Worm (Caenorhabditis elegans) whole organism, L3 larva: ENCODE data around the gene Y71H2AR.2.

ENCODE experiments used
- R02D3.7 ChIP-seq: fragments of 150-350 bp; optimal IDR thresholded peaks from 2 replicates; lab custom pipeline; 2014; ENCODE audit warnings: missing biosample characterization, missing genetic modification characterization
- aly-2 ChIP-seq: fragments of 150-350 bp; optimal IDR thresholded peaks from 2 replicates; lab custom pipeline; 2014; ENCODE audit warnings: missing biosample characterization, missing genetic modification characterization
- ama-1 ChIP-seq: fragments of 150-350 bp; optimal IDR thresholded peaks from 2 replicates; lab custom pipeline; 2018
- ceh-16 ChIP-seq: sonication (generic microtip); optimal IDR thresholded peaks from 2 replicates; lab custom pipeline; 2017; ENCODE audit warnings: missing biosample characterization, missing genetic modification characterization
- ceh-28 ChIP-seq: fragments of 150-350 bp; optimal IDR thresholded peaks from 2 replicates; lab custom pipeline; 2014; ENCODE audit warnings: missing biosample characterization, missing genetic modification reagents, missing genetic modification characterization
- ceh-82 ChIP-seq: fragments of 150-350 bp; optimal IDR thresholded peaks from 2 replicates; lab custom pipeline; 2014; ENCODE audit warnings: missing biosample characterization, missing genetic modification characterization
- ceh-9 ChIP-seq: sonication (generic microtip); optimal IDR thresholded peaks from 2 replicates; lab custom pipeline; 2018; ENCODE audit warnings: missing biosample characterization, missing genetic modification characterization
- daf-12 ChIP-seq: fragments of 150-350 bp; optimal IDR thresholded peaks from 2 replicates; lab custom pipeline; 2014; ENCODE audit warnings: missing biosample characterization, missing genetic modification reagents, missing genetic modification characterization
- egl-27 ChIP-seq: sonication (generic microtip); optimal IDR thresholded peaks from 4 replicates; lab custom pipeline; 2017; ENCODE audit warnings: missing biosample characterization, missing genetic modification reagents, missing genetic modification characterization
- egl-5 ChIP-seq: fragments of 150-350 bp; optimal IDR thresholded peaks from 2 replicates; lab custom pipeline; 2017; ENCODE audit warnings: missing biosample characterization, missing genetic modification reagents, missing genetic modification characterization, inconsistent platforms
- elt-1 ChIP-seq: fragments of 150-350 bp; optimal IDR thresholded peaks from 2 replicates; lab custom pipeline; 2014; ENCODE audit warnings: missing biosample characterization, missing genetic modification characterization
- elt-2 ChIP-seq: sonication (generic microtip); optimal IDR thresholded peaks from 2 replicates; lab custom pipeline; 2016; ENCODE audit warnings: missing genetic modification reagents, mild to moderate bottlenecking, missing genetic modification characterization, missing compliant biosample characterization
- elt-3 ChIP-seq, 3 experiments: fragments of 150-350 bp in 1 of 3; sonication (generic microtip) in 2 of 3; optimal IDR thresholded peaks; 2 replicates in 2 of 3; 4 replicates in 1 of 3; lab custom pipeline; 2014 to 2017; ENCODE audit warnings: missing biosample characterization in 3 of 3, missing genetic modification characterization in 3 of 3
- eor-1 ChIP-seq, 2 experiments: fragments of 150-350 bp; optimal IDR thresholded peaks; 2 replicates each; lab custom pipeline; 2014 to 2018; ENCODE audit warnings: missing biosample characterization in 2 of 2, missing genetic modification characterization in 2 of 2
- fkh-10 ChIP-seq: sonication (generic microtip); optimal IDR thresholded peaks from 2 replicates; lab custom pipeline; 2017; ENCODE audit warnings: missing biosample characterization, missing genetic modification reagents, missing genetic modification characterization
- fkh-2 ChIP-seq: fragments of 150-350 bp; optimal IDR thresholded peaks from 2 replicates; lab custom pipeline; 2014; ENCODE audit warnings: missing biosample characterization, missing genetic modification reagents, missing genetic modification characterization
- fos-1 ChIP-seq: fragments of 150-350 bp; optimal IDR thresholded peaks from 2 replicates; lab custom pipeline; 2014; ENCODE audit warnings: missing biosample characterization, missing genetic modification characterization
- jun-1 ChIP-seq: fragments of 150-350 bp; optimal IDR thresholded peaks from 2 replicates; lab custom pipeline; 2014; ENCODE audit warnings: missing biosample characterization, missing genetic modification reagents, missing genetic modification characterization
- lin-15B ChIP-seq: fragments of 150-350 bp; optimal IDR thresholded peaks from 2 replicates; lab custom pipeline; 2014; ENCODE audit warnings: missing biosample characterization, missing genetic modification characterization
- lin-39 ChIP-seq: fragments of 150-350 bp; optimal IDR thresholded peaks from 2 replicates; lab custom pipeline; 2018; ENCODE audit warnings: missing biosample characterization, missing genetic modification reagents, missing genetic modification characterization
- lsy-12 ChIP-seq: sonication (generic microtip); optimal IDR thresholded peaks from 2 replicates; lab custom pipeline; 2016; ENCODE audit warnings: mild to moderate bottlenecking, missing genetic modification characterization, missing compliant biosample characterization
- mdl-1 ChIP-seq: fragments of 150-350 bp; optimal IDR thresholded peaks from 2 replicates; lab custom pipeline; 2014; ENCODE audit warnings: missing biosample characterization, missing genetic modification characterization
- nfya-1 ChIP-seq: sonication (generic microtip); optimal IDR thresholded peaks from 2 replicates; lab custom pipeline; 2017; ENCODE audit warnings: missing genetic modification characterization, mild to moderate bottlenecking, missing compliant biosample characterization, antibody characterized with exemption, moderate library complexity; ENCODE audit not compliant: insufficient read depth
- nhr-11 ChIP-seq: fragments of 150-350 bp; optimal IDR thresholded peaks from 2 replicates; lab custom pipeline; 2014; ENCODE audit warnings: missing biosample characterization, missing genetic modification characterization
- nhr-12 ChIP-seq: fragments of 150-350 bp; optimal IDR thresholded peaks from 2 replicates; lab custom pipeline; 2014; ENCODE audit warnings: missing biosample characterization, missing genetic modification characterization
- nhr-23 ChIP-seq: fragments of 150-350 bp; optimal IDR thresholded peaks from 2 replicates; lab custom pipeline; 2014; ENCODE audit warnings: missing biosample characterization, missing genetic modification reagents, missing genetic modification characterization
- nhr-237 ChIP-seq: fragments of 150-350 bp; optimal IDR thresholded peaks from 2 replicates; lab custom pipeline; 2014; ENCODE audit warnings: missing biosample characterization, missing genetic modification characterization
- nhr-25 ChIP-seq: sonication (generic microtip); optimal IDR thresholded peaks from 2 replicates; lab custom pipeline; 2017; ENCODE audit warnings: missing biosample characterization, missing genetic modification characterization
- nhr-43 ChIP-seq: sonication (generic microtip); optimal IDR thresholded peaks from 2 replicates; lab custom pipeline; 2016; ENCODE audit warnings: mild to moderate bottlenecking, missing genetic modification characterization, missing compliant biosample characterization; ENCODE audit not compliant: poor library complexity, severe bottlenecking
- nhr-76 ChIP-seq: fragments of 150-350 bp; sonication (generic microtip); optimal IDR thresholded peaks from 5 replicates; lab custom pipeline; 2014; ENCODE audit warnings: missing biosample characterization, missing genetic modification characterization
- nhr-77 ChIP-seq: fragments of 150-350 bp; optimal IDR thresholded peaks from 2 replicates; lab custom pipeline; 2014; ENCODE audit warnings: missing biosample characterization, missing genetic modification characterization
- pha-4 ChIP-seq: fragments of 150-350 bp; optimal IDR thresholded peaks from 2 replicates; lab custom pipeline; 2014; ENCODE audit warnings: missing biosample characterization, missing genetic modification reagents, missing genetic modification characterization
- pqm-1 ChIP-seq: fragments of 150-350 bp; optimal IDR thresholded peaks from 2 replicates; lab custom pipeline; 2017; ENCODE audit warnings: missing biosample characterization, missing genetic modification characterization, inconsistent platforms
- sea-2 ChIP-seq: fragments of 150-350 bp; sonication (generic microtip); optimal IDR thresholded peaks from 4 replicates; lab custom pipeline; 2014; ENCODE audit warnings: missing biosample characterization, missing genetic modification reagents, missing genetic modification characterization
- skn-1 ChIP-seq: fragments of 150-350 bp; optimal IDR thresholded peaks from 2 replicates; lab custom pipeline; 2014; ENCODE audit warnings: missing biosample characterization, missing genetic modification characterization
- snpc-4 ChIP-seq: fragments of 150-350 bp; optimal IDR thresholded peaks from 2 replicates; lab custom pipeline; 2014; ENCODE audit warnings: missing biosample characterization, missing genetic modification characterization
- tbx-2 ChIP-seq: sonication (generic microtip); optimal IDR thresholded peaks from 2 replicates; lab custom pipeline; 2016; ENCODE audit warnings: mild to moderate bottlenecking, missing genetic modification characterization, missing compliant biosample characterization
- unc-39 ChIP-seq: sonication (generic microtip); optimal IDR thresholded peaks from 4 replicates; lab custom pipeline; 2017; ENCODE audit warnings: missing biosample characterization, missing genetic modification characterization
- unc-62 ChIP-seq: fragments of 150-350 bp; sonication (generic microtip); optimal IDR thresholded peaks from 4 replicates; lab custom pipeline; 2014; ENCODE audit warnings: missing biosample characterization, missing genetic modification reagents, missing genetic modification characterization
- zag-1 ChIP-seq: fragments of 150-350 bp; optimal IDR thresholded peaks from 2 replicates; lab custom pipeline; 2014; ENCODE audit warnings: missing biosample characterization, missing genetic modification characterization
- ztf-11 ChIP-seq: fragments of 150-350 bp; optimal IDR thresholded peaks from 2 replicates; lab custom pipeline; 2014; ENCODE audit warnings: missing biosample characterization, missing genetic modification characterization
- ztf-4 ChIP-seq: fragments of 150-350 bp; optimal IDR thresholded peaks from 2 replicates; lab custom pipeline; 2014; ENCODE audit warnings: missing biosample characterization, missing genetic modification characterization

The Y71H2AR.2 gene

DNA sequence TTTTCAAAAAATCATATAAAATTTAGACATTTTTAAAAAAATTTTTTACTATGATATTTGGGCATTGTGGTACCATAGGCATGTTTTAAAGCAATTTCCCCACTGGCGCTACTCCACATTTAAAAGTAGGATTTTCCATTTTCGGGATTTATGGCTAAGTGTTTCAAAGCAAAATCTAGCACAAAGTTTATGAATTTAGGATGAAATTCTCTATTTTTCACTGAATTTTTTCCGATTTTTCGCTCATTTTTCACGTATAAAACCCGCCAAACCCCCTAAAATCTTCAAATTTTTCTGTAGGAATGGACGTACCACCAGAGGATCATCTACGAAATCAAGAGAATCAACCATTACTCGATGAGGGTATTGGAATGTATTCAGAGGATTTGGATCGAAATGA, 21.7 kb downstream of the Y71H2AR.2 start, which contains the start of gene pipp-4P:
pipp-4P (plus strand) TSS at position 301 of the 400 bp plus-strand sequence.
- TF ChIP-seq nhr-237 (tag; lab: Kevin White, UChicago), result no peak
- TF ChIP-seq tbx-2, result no peak
- no peak for TF ChIP-seq daf-12 (tag; lab: Kevin White, UChicago)
- no peak for TF ChIP-seq ceh-28 (tag; lab: Kevin White, UChicago)
- TF ChIP-seq egl-27, result no peak
- no peak for TF ChIP-seq aly-2 (tag; lab: Kevin White, UChicago)
- TF ChIP-seq ama-1, result no peak
- TF ChIP-seq snpc-4 (tag; lab: Kevin White, UChicago), result no peak
- no peak for TF ChIP-seq sea-2
- TF ChIP-seq elt-3 (tag; optimal IDR thresholded peaks at IDR 0.05; lab: Kevin White, UChicago), result no peak
- TF ChIP-seq ceh-16 (tag; lab: Kevin White, UChicago), result no peak
- no peak for TF ChIP-seq lin-15B (tag; lab: Kevin White, UChicago)
- no peak for TF ChIP-seq fkh-10 (GFP tag; lab: Kevin White, UChicago)
- TF ChIP-seq ztf-4 (tag; lab: Kevin White, UChicago), result no peak

DNA sequence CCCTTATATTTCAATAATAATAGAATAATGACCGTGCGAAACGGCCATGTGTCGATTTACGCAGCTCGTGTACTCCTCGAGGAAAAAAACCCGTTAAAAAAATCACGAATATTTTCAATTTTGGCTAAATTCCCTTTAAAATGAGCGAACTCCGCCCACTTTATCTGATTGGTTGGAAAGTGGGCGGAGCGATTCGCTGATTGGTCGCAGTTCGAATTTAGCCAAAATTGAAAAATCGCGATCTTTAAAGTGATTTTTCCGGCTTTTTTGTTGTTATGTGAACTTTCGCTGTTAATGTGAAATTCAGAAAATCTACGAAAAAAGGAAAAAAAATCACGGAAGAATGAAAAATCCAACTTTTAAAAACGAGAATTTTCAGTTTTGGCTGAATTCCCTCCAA, 22.9 kb downstream of the Y71H2AR.2 start:
- TF ChIP-seq ztf-11 (tag; lab: Kevin White, UChicago) (no peak), nfya-1 (tag; lab: Kevin White, UChicago) (peak; percentile 77), nhr-23 (tag; lab: Kevin White, UChicago) (no peak), R02D3.7 (no peak), ceh-9 (tag; lab: Kevin White, UChicago) (no peak), sea-2 (no peak), ztf-4 (tag; lab: Kevin White, UChicago) (no peak)
- TF ChIP-seq, all 47 proteins: peak for 1

- TF ChIP-seq nhr-76 (tag; lab: Kevin White, UChicago) (no peak), ceh-82 (tag; lab: Kevin White, UChicago) (no peak), nfya-1 (tag; lab: Kevin White, UChicago) (peak; percentile 93), egl-5 (tag; lab: Kevin White, UChicago) (no peak), unc-39 (tag; lab: Kevin White, UChicago) (no peak), nhr-23 (tag; lab: Kevin White, UChicago) (peak; percentile 0), pha-4 (tag; lab: Kevin White, UChicago) (peak; percentile 48), aly-2 (tag; lab: Kevin White, UChicago) (no peak)
Observed at ce11 chrIII:2816205-2816923, 24.4 kb downstream of the Y71H2AR.2 start.

ce11 chrIII:2814919-2815554, 25.7 kb downstream of the Y71H2AR.2 start, which contains the start of gene tufm-1:
Gene tufm-1, minus strand, starts transcription at chrIII:2814969.
- TF ChIP-seq lin-39, result peak; percentile 18
- peak; percentile 37 for TF ChIP-seq egl-5 (tag; lab: Kevin White, UChicago)
- TF ChIP-seq pqm-1 (tag; lab: Kevin White, UChicago), result no peak
- no peak for TF ChIP-seq unc-62 (GFP tag; lab: Kevin White, UChicago)
- peak; percentile 23 for TF ChIP-seq skn-1 (tag; lab: Kevin White, UChicago)
- no peak for TF ChIP-seq fkh-2
- TF ChIP-seq nhr-12, result no peak
- TF ChIP-seq ceh-16 (tag; lab: Kevin White, UChicago), result no peak
- no peak for TF ChIP-seq nhr-237 (tag; lab: Kevin White, UChicago)
- no peak for TF ChIP-seq sea-2
- TF ChIP-seq zag-1 (tag; lab: Kevin White, UChicago), result no peak
- TF ChIP-seq elt-2 (tag; lab: Kevin White, UChicago), result peak; percentile 48
- TF ChIP-seq nhr-77 (tag; lab: Kevin White, UChicago), result no peak
- no peak for TF ChIP-seq nhr-76 (tag; lab: Kevin White, UChicago)
- no peak for TF ChIP-seq mdl-1 (tag; lab: Kevin White, UChicago)
- no peak for TF ChIP-seq jun-1 (tag; lab: Kevin White, UChicago)
- no peak for TF ChIP-seq ztf-4 (tag; lab: Kevin White, UChicago)
- TF ChIP-seq nhr-11 (tag; lab: Kevin White, UChicago), result no peak
- no peak for TF ChIP-seq elt-1 (tag; lab: Kevin White, UChicago)
- no peak for TF ChIP-seq nhr-23 (tag; lab: Kevin White, UChicago)
- TF ChIP-seq egl-27, result no peak
- no peak for TF ChIP-seq R02D3.7
- TF ChIP-seq nhr-43 (tag; lab: Kevin White, UChicago), result no peak
- no peak for TF ChIP-seq lsy-12
- TF ChIP-seq ceh-9 (tag; lab: Kevin White, UChicago), result no peak
- no peak for TF ChIP-seq snpc-4 (tag; lab: Kevin White, UChicago)
- TF ChIP-seq ceh-82 (tag; lab: Kevin White, UChicago), result no peak
- TF ChIP-seq eor-1 (tag; optimal IDR thresholded peaks at IDR 0.05; lab: Kevin White, UChicago), result no peak
- TF ChIP-seq unc-39 (tag; lab: Kevin White, UChicago), result no peak
- no peak for TF ChIP-seq ztf-11 (tag; lab: Kevin White, UChicago)
- TF ChIP-seq fkh-10 (GFP tag; lab: Kevin White, UChicago), result no peak
- no peak for TF ChIP-seq daf-12 (tag; lab: Kevin White, UChicago)
- peak; percentile 76 for TF ChIP-seq lin-15B (tag; lab: Kevin White, UChicago)
- TF ChIP-seq fos-1 (tag; lab: Kevin White, UChicago), result no peak
- no peak for TF ChIP-seq elt-3 (tag; optimal IDR thresholded peaks at IDR 0.05; lab: Kevin White, UChicago)
- TF ChIP-seq nfya-1 (tag; lab: Kevin White, UChicago), result peak; percentile 90
- TF ChIP-seq nhr-25 (tag; lab: Kevin White, UChicago), result no peak
